Worm (Caenorhabditis elegans) whole organism, L4/young adult: ENCODE data around the gene K11E4.1.

Experiments
- W03F9.2 ChIP-seq: fragments of 150-350 bp; optimal IDR thresholded peaks from 2 replicates; lab custom pipeline; 2014; ENCODE audit warnings: missing biosample characterization, missing genetic modification characterization
- dao-5 ChIP-seq: sonication (generic microtip); optimal IDR thresholded peaks from 2 replicates; lab custom pipeline; 2016; ENCODE audit warnings: missing genotype, missing genetic modification characterization, moderate library complexity, missing compliant biosample characterization
- him-1 ChIP-seq: sonication (generic microtip); optimal IDR thresholded peaks from 2 replicates; lab custom pipeline; 2016; ENCODE audit warnings: missing genotype, missing genetic modification reagents, missing genetic modification characterization, missing compliant biosample characterization

- no peak for TF ChIP-seq dao-5 (tag; lab: Kevin White, UChicago)
- TF ChIP-seq W03F9.2 (tag; lab: Kevin White, UChicago), result no peak
- TF ChIP-seq him-1, result no peak
These were observed 29.4 kb downstream of the K11E4.1 start for ce11 chrX:13743371-13743770.
